Worm (Caenorhabditis elegans): ENCODE measurements around the gene str-69.
A peak's percentile ranks its signal among the peaks of the same experiment; 100 is the strongest.
"Not testable (repeated sequence)": the region's sequence is repeated elsewhere in the genome, so short reads cannot be mapped to it uniquely, and the experiment has no call there.

The str-69 gene

DNA sequence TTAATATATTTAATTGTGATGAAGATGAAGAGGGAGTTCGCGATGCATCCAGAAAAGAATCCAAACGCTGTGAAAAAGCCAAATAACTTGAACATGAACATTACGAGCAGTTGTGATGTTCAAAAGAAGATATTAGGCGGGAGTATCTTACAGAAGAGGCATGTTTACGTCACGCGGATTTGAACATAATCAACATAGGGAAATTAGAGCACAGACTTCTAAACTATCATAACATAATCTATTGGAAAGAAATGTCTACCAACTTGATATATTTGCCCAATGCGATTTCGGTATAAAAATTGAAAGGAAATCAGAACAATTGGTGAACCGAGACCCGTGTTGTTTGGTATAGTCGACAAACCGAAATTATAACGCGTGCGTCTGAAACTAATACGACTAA lies 1.6 kb downstream of the str-69 start, which contains the start of gene str-66:
str-66 (minus strand) TSS at position 101 of the 400 bp plus-strand sequence.
- TF ChIP-seq lsy-12 (tag; optimal IDR thresholded peaks at IDR 0.05): no peak
- TF ChIP-seq mml-1 (tag; optimal IDR thresholded peaks at IDR 0.05): no peak
- no peak for TF ChIP-seq sea-2 (GFP tag; optimal IDR thresholded peaks at IDR 0.05)
- no peak for TF ChIP-seq skn-1 (tag; optimal IDR thresholded peaks at IDR 0.05)
- TF ChIP-seq egl-5 (tag; optimal IDR thresholded peaks at IDR 0.05): no peak
- no peak for TF ChIP-seq ceh-16 (tag; optimal IDR thresholded peaks at IDR 0.05)
- TF ChIP-seq lin-15B (tag; optimal IDR thresholded peaks at IDR 0.05): no peak
- no peak for TF ChIP-seq ztf-4 (tag; optimal IDR thresholded peaks at IDR 0.05)
- no peak for TF ChIP-seq fos-1 (tag; optimal IDR thresholded peaks at IDR 0.05)
- TF ChIP-seq ztf-11 (tag; optimal IDR thresholded peaks at IDR 0.05): no peak
- TF ChIP-seq nfya-1 (tag; optimal IDR thresholded peaks at IDR 0.05; ENCODE audit: insufficient read depth): no peak
- TF ChIP-seq elt-1 (tag; optimal IDR thresholded peaks at IDR 0.05): no peak
- TF ChIP-seq ZK546.5 (tag; optimal IDR thresholded peaks at IDR 0.05): no peak
- TF ChIP-seq jun-1 (tag; optimal IDR thresholded peaks at IDR 0.05): no peak
- TF ChIP-seq lin-39 (tag; optimal IDR thresholded peaks at IDR 0.05): no peak
- TF ChIP-seq unc-39 (tag; optimal IDR thresholded peaks at IDR 0.05): no peak
- TF ChIP-seq R02D3.7 (tag; optimal IDR thresholded peaks at IDR 0.05): no peak
- no peak for TF ChIP-seq eor-1 (tag; optimal IDR thresholded peaks at IDR 0.05)
- TF ChIP-seq nhr-25 (tag; optimal IDR thresholded peaks at IDR 0.05): no peak
- TF ChIP-seq egl-27 (tag; optimal IDR thresholded peaks at IDR 0.05): no peak

DNA sequence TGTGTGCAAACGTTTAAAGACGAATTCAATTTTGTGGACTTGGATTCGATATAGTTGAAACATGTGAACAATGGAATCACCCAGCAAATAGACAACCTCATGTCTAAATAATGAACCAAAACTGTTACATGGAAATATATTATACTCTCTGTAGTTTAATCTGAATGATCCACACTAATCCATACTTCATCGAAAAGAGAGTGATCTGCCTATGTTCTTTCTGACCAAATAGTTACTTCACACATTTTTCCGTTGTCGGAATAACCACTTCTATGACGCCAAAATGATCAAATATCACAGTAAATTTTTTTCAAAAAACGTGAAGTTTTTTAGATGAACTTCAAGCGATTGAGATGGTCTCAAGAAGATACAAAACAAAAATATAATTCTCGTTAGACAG lies 3.7 kb downstream of the str-69 start, which contains the start of gene Y73C8C.4:
Y73C8C.4 (minus strand) TSS at position 101 of the 400 bp plus-strand sequence.
- not testable (repeated sequence) for TF ChIP-seq nhr-12, eor-1, hmg-11 (tag; optimal IDR thresholded peaks at IDR 0.05)

DNA sequence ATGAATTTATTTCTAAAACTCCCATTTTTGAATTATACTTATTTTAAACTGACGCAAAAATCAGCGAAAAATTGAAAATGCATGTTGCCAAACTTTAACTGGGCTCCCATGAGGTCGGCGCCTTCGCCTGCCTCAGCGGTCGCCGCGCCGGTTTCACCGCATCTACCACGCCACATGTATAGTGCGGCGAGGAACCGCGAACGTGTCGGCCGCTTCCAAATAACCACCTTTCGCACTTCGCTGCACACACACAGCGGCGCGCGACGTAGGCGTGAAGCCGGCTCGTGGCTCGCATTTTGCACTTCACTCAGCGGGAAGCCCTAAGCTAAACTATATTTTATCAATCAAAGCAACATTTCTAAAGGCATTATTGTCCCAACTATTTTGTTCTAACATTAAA lies 5.2 kb downstream of the str-69 start:
- TF ChIP-seq ZK546.5 (tag; optimal IDR thresholded peaks at IDR 0.05) (no peak), jun-1 (tag; optimal IDR thresholded peaks at IDR 0.05) (no peak), nhr-43 (tag; optimal IDR thresholded peaks at IDR 0.05; ENCODE audit: poor library complexity, severe bottlenecking) (no peak), ceh-16 (tag; optimal IDR thresholded peaks at IDR 0.05) (no peak), eor-1 (tag; optimal IDR thresholded peaks at IDR 0.05) (no peak), sea-2 (GFP tag; optimal IDR thresholded peaks at IDR 0.05) (no peak), daf-12 (tag; optimal IDR thresholded peaks at IDR 0.05) (no peak)

DNA sequence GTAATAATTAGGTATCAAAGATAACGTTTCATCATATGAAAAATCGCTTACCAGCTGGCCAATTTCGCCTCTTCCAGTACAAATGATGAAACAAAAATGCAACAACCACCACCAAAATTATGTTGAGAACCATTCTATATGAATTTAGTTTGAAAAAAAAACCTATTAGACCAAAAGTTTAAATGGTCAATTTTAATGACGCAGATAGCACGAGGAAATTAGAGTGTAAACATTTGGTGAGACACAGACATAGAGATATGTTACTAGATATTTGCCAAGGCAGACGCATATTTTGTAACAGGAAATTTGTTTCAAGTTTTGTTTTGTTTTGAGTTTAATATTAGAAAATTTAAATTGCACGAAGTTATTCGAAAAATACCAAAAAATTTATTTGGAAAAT lies 11.4 kb downstream of the str-69 start, which contains the start of gene cyp-33C9:
cyp-33C9 (minus strand) TSS at position 211 of the 400 bp plus-strand sequence.
- TF ChIP-seq nhr-28 (tag; optimal IDR thresholded peaks at IDR 0.05): no peak
- TF ChIP-seq fkh-10 (GFP tag; optimal IDR thresholded peaks at IDR 0.05): no peak
- TF ChIP-seq elt-2 (tag; optimal IDR thresholded peaks at IDR 0.05): peak; percentile 20
- TF ChIP-seq nfya-1 (tag; optimal IDR thresholded peaks at IDR 0.05; ENCODE audit: insufficient read depth): no peak
- TF ChIP-seq nhr-25 (tag; optimal IDR thresholded peaks at IDR 0.05): no peak
- no peak for TF ChIP-seq R02D3.7 (tag; optimal IDR thresholded peaks at IDR 0.05)
- TF ChIP-seq daf-12 (tag; optimal IDR thresholded peaks at IDR 0.05): no peak
- TF ChIP-seq lsy-12 (tag; optimal IDR thresholded peaks at IDR 0.05): no peak
- no peak for TF ChIP-seq ama-1 (optimal IDR thresholded peaks at IDR 0.05)
- peak; percentile 59 for TF ChIP-seq pha-4 (tag; optimal IDR thresholded peaks at IDR 0.05)
- TF ChIP-seq nhr-237 (tag; optimal IDR thresholded peaks at IDR 0.05): no peak
- TF ChIP-seq mml-1 (tag; optimal IDR thresholded peaks at IDR 0.05): no peak
- no peak for TF ChIP-seq hmg-11 (tag; optimal IDR thresholded peaks at IDR 0.05)

DNA sequence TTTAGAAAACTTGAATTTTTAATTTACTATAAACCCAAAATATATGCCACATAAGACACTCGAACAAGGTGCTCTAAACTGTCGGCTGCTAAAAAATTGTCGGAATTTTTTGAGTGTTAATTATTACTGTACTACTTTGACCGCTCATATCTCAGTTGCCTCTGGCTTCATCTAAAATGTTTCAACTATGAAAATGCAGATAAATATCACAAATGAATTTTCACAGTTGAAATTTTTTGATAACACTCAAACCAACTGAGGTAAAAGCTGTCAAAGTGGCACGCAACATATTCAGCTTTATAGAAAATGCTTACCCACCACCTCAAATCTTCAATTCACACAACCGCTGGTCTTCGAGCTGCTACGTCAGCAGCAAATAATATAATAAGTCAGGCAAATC lies 16.9 kb downstream of the str-69 start, which contains the start of gene acs-21:
acs-21 (plus strand) TSS at position 301 of the 400 bp plus-strand sequence.
- no peak for TF ChIP-seq nhr-11 (tag; optimal IDR thresholded peaks at IDR 0.05)
- no peak for TF ChIP-seq ceh-82 (tag; optimal IDR thresholded peaks at IDR 0.05)
- TF ChIP-seq elt-2 (tag; optimal IDR thresholded peaks at IDR 0.05): no peak
- TF ChIP-seq ceh-28 (tag; optimal IDR thresholded peaks at IDR 0.05): no peak
- TF ChIP-seq lin-39 (tag; optimal IDR thresholded peaks at IDR 0.05): no peak
- TF ChIP-seq zag-1 (tag; optimal IDR thresholded peaks at IDR 0.05): no peak
- no peak for TF ChIP-seq hmg-11 (tag; optimal IDR thresholded peaks at IDR 0.05)
- no peak for TF ChIP-seq skn-1 (tag; optimal IDR thresholded peaks at IDR 0.05)
- TF ChIP-seq nhr-12 (tag; optimal IDR thresholded peaks at IDR 0.05): no peak
- no peak for TF ChIP-seq sea-2 (GFP tag; optimal IDR thresholded peaks at IDR 0.05)
- no peak for TF ChIP-seq ceh-16 (tag; optimal IDR thresholded peaks at IDR 0.05)
- no peak for TF ChIP-seq ztf-11 (tag; optimal IDR thresholded peaks at IDR 0.05)
- TF ChIP-seq nhr-77 (tag; optimal IDR thresholded peaks at IDR 0.05): no peak
- no peak for TF ChIP-seq pqm-1 (tag; optimal IDR thresholded peaks at IDR 0.05)
- TF ChIP-seq ceh-9 (tag; optimal IDR thresholded peaks at IDR 0.05): no peak
- TF ChIP-seq pha-4 (tag; optimal IDR thresholded peaks at IDR 0.05): no peak
- no peak for TF ChIP-seq ztf-4 (tag; optimal IDR thresholded peaks at IDR 0.05)
- TF ChIP-seq R02D3.7 (tag; optimal IDR thresholded peaks at IDR 0.05): no peak
